Worm (Caenorhabditis elegans) whole organism, midembryonic: ENCODE data around the gene msp-33.

Experiments used
- T22C8.4 ChIP-seq: fragments of 200-800 bp; sonication (Bioruptor generic); IDR thresholded peaks from 2 replicates; pipeline ENCODE4 v1.3.6; 2022; ENCODE audit warnings: missing genetic modification characterization, missing compliant biosample characterization
- cog-1 ChIP-seq: sonication (generic microtip); optimal IDR thresholded peaks from 2 replicates; lab custom pipeline; 2016; ENCODE audit warnings: missing genetic modification characterization, missing compliant biosample characterization
- flt-1 ChIP-seq: fragments of 200-800 bp; sonication (Bioruptor generic); IDR thresholded peaks from 2 replicates; pipeline ENCODE4 v1.3.6; 2022; ENCODE audit warnings: missing genetic modification characterization, missing compliant biosample characterization
- klf-2 ChIP-seq: fragments of 200-800 bp; sonication (Bioruptor generic); conservative IDR thresholded peaks from 2 replicates; pipeline ENCODE4 v1.3.6; 2022; ENCODE audit warnings: missing genetic modification reagents, missing genetic modification characterization, missing compliant biosample characterization
- med-1 ChIP-seq: sonication (generic microtip); optimal IDR thresholded peaks from 2 replicates; lab custom pipeline; 2017; ENCODE audit warnings: missing genetic modification characterization, mild to moderate bottlenecking, missing compliant biosample characterization, antibody characterized with exemption, missing genetic modification reagents; ENCODE audit not compliant: insufficient read depth
- ref-1 ChIP-seq: fragments of 200-800 bp; sonication (Bioruptor generic); conservative IDR thresholded peaks from 2 replicates; pipeline ENCODE4 v1.3.6; 2022; ENCODE audit warnings: missing genetic modification reagents, missing genetic modification characterization, missing compliant biosample characterization
- tab-1 ChIP-seq: fragments of 200-800 bp; sonication (Bioruptor generic); IDR thresholded peaks from 2 replicates; pipeline ENCODE4 v1.3.6; 2022; ENCODE audit warnings: missing genetic modification characterization, missing compliant biosample characterization
- ztf-23 ChIP-seq: fragments of 200-800 bp; sonication (Bioruptor generic); IDR thresholded peaks from 2 replicates; pipeline ENCODE4 v1.3.6; 2022; ENCODE audit warnings: missing genetic modification reagents, missing genetic modification characterization, missing compliant biosample characterization
- ztf-29 ChIP-seq: fragments of 200-800 bp; sonication (Bioruptor generic); IDR thresholded peaks from 2 replicates; pipeline ENCODE4 v1.3.6; 2022; ENCODE audit warnings: missing genetic modification reagents, missing genetic modification characterization, missing compliant biosample characterization

The msp-33 gene

DNA sequence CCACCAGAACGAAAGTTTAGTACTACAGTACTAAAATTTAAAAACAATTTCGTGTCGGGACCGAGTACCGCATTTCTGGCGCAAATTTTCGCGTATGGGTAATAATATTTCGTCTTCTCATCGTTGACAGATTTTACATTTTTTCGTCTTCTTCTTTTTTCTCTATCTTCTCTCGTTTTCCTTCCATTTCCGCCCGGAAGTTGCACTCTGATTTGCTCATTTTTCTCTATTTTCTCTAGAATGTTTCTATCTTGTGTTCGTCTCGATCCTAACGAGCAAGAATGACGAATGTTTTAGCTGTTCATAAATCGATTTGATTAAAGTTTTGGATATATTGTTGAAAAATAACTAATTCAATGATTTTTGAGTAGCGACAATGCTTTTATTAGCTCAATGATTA lies 37.0 kb downstream of the msp-33 start:
- no peak for TF ChIP-seq klf-2 (GFP tag; lab: Robert Waterston, UW)
- TF ChIP-seq flt-1: no peak
- no peak for TF ChIP-seq cog-1 (tag; lab: Kevin White, UChicago)
- no peak for TF ChIP-seq med-1 (GFP tag; lab: Kevin White, UChicago)
- no peak for TF ChIP-seq ztf-29 (GFP tag; lab: Robert Waterston, UW)
- TF ChIP-seq tab-1 (GFP tag; lab: Robert Waterston, UW): no peak
- no peak for TF ChIP-seq ztf-23 (GFP tag; lab: Robert Waterston, UW)
- no peak for TF ChIP-seq T22C8.4
- TF ChIP-seq ref-1 (GFP tag; lab: Robert Waterston, UW): no peak

DNA sequence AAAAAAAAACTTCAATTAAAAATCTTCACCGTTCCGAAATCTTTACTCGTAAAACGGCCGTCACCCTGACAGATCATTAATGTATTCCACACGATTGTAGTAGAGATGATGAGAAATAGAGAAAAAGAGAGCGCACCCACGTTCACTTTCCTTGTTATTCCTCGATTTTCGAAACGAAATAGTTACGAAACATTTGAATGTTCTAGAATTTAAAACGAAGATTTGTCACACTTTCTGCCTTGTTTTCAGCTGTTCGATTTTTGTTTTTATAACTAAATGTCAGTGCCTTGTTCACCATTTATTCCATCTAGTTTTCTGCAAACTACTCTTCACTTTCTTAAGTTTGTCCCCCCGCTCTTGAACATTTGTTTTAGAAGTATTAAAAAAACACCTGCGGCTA lies 37.7 kb downstream of the msp-33 start:
- TF ChIP-seq ztf-23 (GFP tag; lab: Robert Waterston, UW) (no peak), klf-2 (GFP tag; lab: Robert Waterston, UW) (no peak), ref-1 (GFP tag; lab: Robert Waterston, UW) (no peak), med-1 (GFP tag; lab: Kevin White, UChicago) (no peak), flt-1 (no peak), cog-1 (tag; lab: Kevin White, UChicago) (no peak), T22C8.4 (no peak), ztf-29 (GFP tag; lab: Robert Waterston, UW) (no peak), tab-1 (GFP tag; lab: Robert Waterston, UW) (no peak)

DNA sequence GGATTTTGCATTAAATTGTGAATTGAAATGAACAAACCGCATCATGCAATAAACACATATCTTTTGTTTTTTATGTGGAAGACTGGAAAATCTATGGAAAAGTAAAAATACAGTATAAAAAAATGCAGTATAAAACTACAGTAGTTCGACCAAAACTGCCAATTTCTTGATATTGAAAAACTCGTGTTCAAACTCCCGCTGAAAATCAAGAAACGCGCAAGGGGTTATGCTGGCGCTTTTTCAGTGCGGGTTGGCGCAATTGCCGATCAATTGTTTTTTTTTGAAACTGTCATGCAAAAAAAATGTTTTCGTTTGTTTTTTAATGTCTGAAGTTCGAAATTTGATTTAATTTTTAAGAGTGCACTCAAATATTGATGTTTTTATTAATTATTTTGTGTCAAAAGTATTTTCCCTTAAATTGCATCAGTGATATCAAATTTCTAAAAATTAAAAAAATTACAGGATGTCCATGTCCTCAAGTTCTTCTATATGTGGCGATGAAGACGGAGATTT lies 40.8 kb downstream of the msp-33 start, which contains the start of gene dnj-9:
TSS of gene dnj-9 (plus strand) at position 463 of the 513 bp plus-strand sequence.
- peak; percentile 22; the same call in 1 of the 2 replicates for TF ChIP-seq tab-1 (GFP tag; lab: Robert Waterston, UW)
- no peak for TF ChIP-seq ztf-29 (GFP tag; lab: Robert Waterston, UW)
- peak; percentile 65; the same call in 1 of the 2 replicates for TF ChIP-seq flt-1
- TF ChIP-seq ref-1 (GFP tag; lab: Robert Waterston, UW): no peak
- peak; percentile 53; the same call in 1 of the 2 replicates for TF ChIP-seq T22C8.4
- TF ChIP-seq klf-2 (GFP tag; lab: Robert Waterston, UW): no peak; the same call in 1 of the 2 replicates
- TF ChIP-seq ztf-23 (GFP tag; lab: Robert Waterston, UW): peak; percentile 79
- peak; percentile 59 for TF ChIP-seq med-1 (GFP tag; lab: Kevin White, UChicago)
- TF ChIP-seq cog-1 (tag; lab: Kevin White, UChicago): peak; percentile 54

DNA sequence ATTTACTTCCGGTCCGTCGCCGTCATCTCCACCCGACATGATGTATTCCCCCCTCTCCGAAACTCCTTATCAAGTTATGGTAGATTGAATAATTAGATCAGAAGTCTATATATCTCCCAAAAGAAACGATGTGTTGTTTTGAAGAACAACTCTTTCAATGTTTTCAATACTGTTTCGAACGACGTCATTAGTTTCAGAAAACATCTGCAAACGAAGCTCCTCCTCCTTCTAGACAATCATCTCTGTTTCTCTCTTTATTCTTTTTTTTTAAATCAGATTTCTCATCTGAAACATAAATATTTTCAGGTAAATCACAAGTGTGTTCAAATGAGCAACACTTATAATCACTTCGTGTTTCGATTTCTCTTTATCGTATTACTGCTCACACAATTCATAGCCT lies 42.6 kb downstream of the msp-33 start, which contains the start of gene T23B7.3:
TSS of gene T23B7.3 (plus strand) at position 301 of the 400 bp plus-strand sequence.
- TF ChIP-seq ref-1 (GFP tag; lab: Robert Waterston, UW) (no peak), ztf-29 (GFP tag; lab: Robert Waterston, UW) (no peak), cog-1 (tag; lab: Kevin White, UChicago) (no peak), tab-1 (GFP tag; lab: Robert Waterston, UW) (no peak), flt-1 (no peak), klf-2 (GFP tag; lab: Robert Waterston, UW) (no peak), med-1 (GFP tag; lab: Kevin White, UChicago) (no peak), T22C8.4 (no peak), ztf-23 (GFP tag; lab: Robert Waterston, UW) (no peak)
